2 fruit fly cellular contexts compared by ENCODE assay signal in genomic region chr3R:17725558-17725957, dm6.
TF ChIP-seq lines count a peak whose summit lies in the region.

Lgr1 (plus strand) TSS chr3R:17725777.

- TF ChIP-seq CTCF in whole organism, embryonic (GFP tag; optimal IDR thresholded peaks at IDR 0.05; lab: Kevin White, UChicago): no peak

TF ChIP-seq in whole organism, embryonic, 481 proteins besides CTCF, POLR2A, EP300 and RAD21:
- TF ChIP-seq CG5180 (GFP tag; optimal IDR thresholded peaks at IDR 0.05; lab: Kevin White, UChicago) (peak; percentile 9), Ets65A (GFP tag; lab: Kevin White, UChicago) (peak; percentile 60), bowl (GFP tag; IDR thresholded peaks at IDR 0.05; lab: Robert Waterston, UW) (no peak), Med (GFP tag; lab: Kevin White, UChicago) (peak; percentile 52), CG9932 (GFP tag; IDR thresholded peaks at IDR 0.05; lab: Robert Waterston, UW) (peak; percentile 16; the same call in 1 of the 2 replicates), CG11247 (GFP tag; IDR thresholded peaks at IDR 0.05; lab: Robert Waterston, UW) (0 out of 2 replicates have a peak, but pooled peaks have one; percentile 27), Deaf1 (tag; optimal IDR thresholded peaks at IDR 0.05; lab: Kevin White, UChicago) (peak; percentile 52), sob (GFP tag; IDR thresholded peaks at IDR 0.05; lab: Robert Waterston, UW) (0 out of 2 replicates have a peak, but pooled peaks have one; percentile 7), CG4360 (GFP tag; IDR thresholded peaks at IDR 0.05; lab: Robert Waterston, UW) (0 out of 2 replicates have a peak, but pooled peaks have one; percentile 15), otp (GFP tag; IDR thresholded peaks at IDR 0.05; lab: Robert Waterston, UW) (no peak)

TF ChIP-seq in whole organism, pupa, 21 proteins besides CTCF, POLR2A, EP300 and RAD21:
- no peak for TF ChIP-seq Ets98B (GFP tag; IDR thresholded peaks at IDR 0.05; lab: Robert Waterston, UW)
- peak; percentile 66 for TF ChIP-seq CG4496 (GFP tag; IDR thresholded peaks at IDR 0.05; lab: Robert Waterston, UW)
